Fruit fly (Drosophila melanogaster) whole organism, prepupa: Measurements from ENCODE around the gene Frmd5.

ENCODE experiments used
- Blimp-1 ChIP-seq: fragments of 200-800 bp; sonication (Bioruptor generic); optimal IDR thresholded peaks from 3 replicates; lab custom pipeline; 2017; ENCODE audit warnings: missing biosample characterization, missing genetic modification characterization, mild to moderate bottlenecking, moderate library complexity, missing genetic modification reagents
- CG10631 ChIP-seq: fragments of 200-800 bp; sonication (Bioruptor generic); optimal IDR thresholded peaks from 2 replicates; lab custom pipeline; 2016; ENCODE audit warnings: missing biosample characterization, missing genetic modification characterization
- CG10669 ChIP-seq: fragments of 200-800 bp; sonication (Bioruptor generic); optimal IDR thresholded peaks from 3 replicates; lab custom pipeline; 2018; ENCODE audit warnings: missing biosample characterization, mild to moderate bottlenecking, missing genetic modification characterization, moderate library complexity
- CG16779 ChIP-seq: fragments of 200-800 bp; sonication (Bioruptor generic); optimal IDR thresholded peaks from 3 replicates; lab custom pipeline; 2017; ENCODE audit warnings: missing biosample characterization, mild to moderate bottlenecking, missing genetic modification characterization
- CG3032 ChIP-seq: fragments of 200-800 bp; optimal IDR thresholded peaks from 2 replicates; lab custom pipeline; 2019; ENCODE audit warnings: missing biosample characterization, mild to moderate bottlenecking, missing genetic modification characterization, moderate library complexity
- CG31627 ChIP-seq: fragments of 200-800 bp; sonication (Bioruptor generic); optimal IDR thresholded peaks from 3 replicates; lab custom pipeline; 2016; ENCODE audit warnings: missing biosample characterization, missing genetic modification characterization
- CG34406 ChIP-seq: fragments of 200-800 bp; sonication (Bioruptor generic); optimal IDR thresholded peaks from 3 replicates; lab custom pipeline; 2016; ENCODE audit warnings: missing biosample characterization, missing genetic modification characterization
- CG3919 ChIP-seq: fragments of 200-800 bp; sonication (Bioruptor generic); optimal IDR thresholded peaks from 3 replicates; lab custom pipeline; 2016; ENCODE audit warnings: missing biosample characterization, missing genetic modification characterization
- CG6276 ChIP-seq: fragments of 200-800 bp; sonication (Bioruptor generic); optimal IDR thresholded peaks from 2 replicates; lab custom pipeline; 2017; ENCODE audit warnings: missing biosample characterization, mild to moderate bottlenecking, missing genetic modification characterization
- CG6792 ChIP-seq: fragments of 200-800 bp; sonication (Bioruptor generic); optimal IDR thresholded peaks from 3 replicates; lab custom pipeline; 2016; ENCODE audit warnings: missing biosample characterization, missing genetic modification characterization
- CG6854 ChIP-seq: fragments of 200-800 bp; sonication (Bioruptor generic); optimal IDR thresholded peaks from 2 replicates; lab custom pipeline; 2017; ENCODE audit warnings: missing biosample characterization, mild to moderate bottlenecking, missing genetic modification characterization
- CG7368 ChIP-seq: fragments of 200-800 bp; sonication (Bioruptor generic); optimal IDR thresholded peaks from 3 replicates; lab custom pipeline; 2016; ENCODE audit warnings: missing biosample characterization, missing genetic modification characterization
- CG8119 ChIP-seq: fragments of 200-800 bp; sonication (Bioruptor generic); IDR thresholded peaks from 3 replicates; pipeline ENCODE4 v1.3.6; 2022; ENCODE audit warnings: missing biosample characterization, missing genetic modification characterization
- CG8319 ChIP-seq: fragments of 200-800 bp; sonication (Bioruptor generic); optimal IDR thresholded peaks from 3 replicates; lab custom pipeline; 2016; ENCODE audit warnings: missing biosample characterization, missing genetic modification characterization
- CG9139 ChIP-seq: fragments of 200-800 bp; sonication (Bioruptor generic); optimal IDR thresholded peaks from 3 replicates; lab custom pipeline; 2017; ENCODE audit warnings: missing biosample characterization, mild to moderate bottlenecking, missing genetic modification characterization
- Eip75B ChIP-seq: fragments of 200-800 bp; sonication (Bioruptor generic); optimal IDR thresholded peaks from 3 replicates; lab custom pipeline; 2016; ENCODE audit warnings: missing biosample characterization, missing genetic modification characterization
- Eip78C ChIP-seq: fragments of 200-800 bp; sonication (Bioruptor generic); peaks from one replicate; lab custom pipeline; 2016; ENCODE audit warnings: missing biosample characterization, missing genetic modification characterization
- Ets21C ChIP-seq: fragments of 200-800 bp; sonication (Bioruptor generic); optimal IDR thresholded peaks from 3 replicates; lab custom pipeline; 2016; ENCODE audit warnings: missing biosample characterization, missing genetic modification characterization
- Ets96B ChIP-seq: fragments of 200-800 bp; optimal IDR thresholded peaks from 2 replicates; lab custom pipeline; 2019; ENCODE audit warnings: missing biosample characterization, mild to moderate bottlenecking, missing genetic modification characterization, moderate library complexity
- Gug ChIP-seq: fragments of 200-800 bp; sonication (Bioruptor generic); IDR thresholded peaks from 2 replicates; pipeline ENCODE4 v1.3.6; 2022; ENCODE audit warnings: missing biosample characterization, missing genetic modification characterization
- OdsH ChIP-seq: fragments of 200-800 bp; sonication (Bioruptor generic); optimal IDR thresholded peaks from 3 replicates; lab custom pipeline; 2016; ENCODE audit warnings: missing biosample characterization, missing genetic modification characterization
- Smox ChIP-seq: fragments of 200-800 bp; sonication (Bioruptor generic); optimal IDR thresholded peaks from 3 replicates; lab custom pipeline; 2016; ENCODE audit warnings: missing biosample characterization, missing genetic modification characterization
- Sox102F ChIP-seq: fragments of 200-800 bp; sonication (Bioruptor generic); optimal IDR thresholded peaks from 2 replicates; lab custom pipeline; 2016; ENCODE audit warnings: missing biosample characterization, mild to moderate bottlenecking, missing genetic modification characterization
- Sox14 ChIP-seq: fragments of 200-800 bp; sonication (Bioruptor generic); optimal IDR thresholded peaks from 3 replicates; lab custom pipeline; 2016; ENCODE audit warnings: missing biosample characterization, missing genetic modification characterization
- achi ChIP-seq: fragments of 200-800 bp; sonication (Bioruptor generic); optimal IDR thresholded peaks from 3 replicates; lab custom pipeline; 2016; ENCODE audit warnings: missing biosample characterization, missing genetic modification characterization
- dac ChIP-seq: fragments of 200-800 bp; sonication (Bioruptor generic); optimal IDR thresholded peaks from 2 replicates; lab custom pipeline; 2017; ENCODE audit warnings: missing biosample characterization, mild to moderate bottlenecking, missing genetic modification characterization
- esn ChIP-seq: fragments of 200-800 bp; sonication (Bioruptor generic); optimal IDR thresholded peaks from 2 replicates; lab custom pipeline; 2016; ENCODE audit warnings: missing biosample characterization, mild to moderate bottlenecking, missing genetic modification characterization, moderate library complexity
- net ChIP-seq: fragments of 200-800 bp; sonication (Bioruptor generic); optimal IDR thresholded peaks from 3 replicates; lab custom pipeline; 2016; ENCODE audit warnings: missing biosample characterization, missing genetic modification characterization
- pdm3 ChIP-seq: fragments of 200-800 bp; sonication (Bioruptor generic); optimal IDR thresholded peaks from 3 replicates; lab custom pipeline; 2016; ENCODE audit warnings: missing biosample characterization, missing genetic modification characterization
- ss ChIP-seq, 2 experiments: fragments of 200-800 bp; sonication (Bioruptor generic); optimal IDR thresholded peaks; 2 replicates in 1 of 2; 3 replicates in 1 of 2; lab custom pipeline; 2017 to 2018; ENCODE audit warnings: mild to moderate bottlenecking in 2 of 2, missing biosample characterization in 2 of 2, missing genetic modification characterization in 2 of 2, moderate library complexity in 1 of 2
- svp ChIP-seq: fragments of 200-800 bp; sonication (Bioruptor generic); peaks from one replicate; lab custom pipeline; 2016; ENCODE audit warnings: missing biosample characterization, missing genetic modification characterization
- topi ChIP-seq: fragments of 200-800 bp; sonication (Bioruptor generic); optimal IDR thresholded peaks from 3 replicates; lab custom pipeline; 2016; ENCODE audit warnings: missing biosample characterization, missing genetic modification characterization
- vri ChIP-seq: fragments of 200-800 bp; sonication (Bioruptor generic); optimal IDR thresholded peaks from 3 replicates; lab custom pipeline; 2016; ENCODE audit warnings: missing biosample characterization, mild to moderate bottlenecking, missing genetic modification characterization

The Frmd5 gene

DNA sequence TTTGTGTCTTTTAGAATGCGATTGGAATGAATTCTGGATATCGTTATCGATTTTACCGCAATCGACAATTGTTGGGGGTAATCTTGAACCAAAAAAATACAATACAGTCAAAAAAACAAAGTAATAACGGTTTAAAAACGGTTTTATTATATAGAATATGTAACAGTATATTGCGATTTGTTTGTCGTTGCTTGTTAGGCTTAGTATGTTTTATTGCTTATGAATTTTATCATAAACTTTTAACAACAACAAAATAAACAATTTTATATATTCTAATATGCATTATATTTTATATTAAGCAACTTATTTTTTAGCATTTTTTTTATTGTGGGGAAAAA is 44.5 kb upstream of the Frmd5 start, which contains the start of gene CYLD (continued):
- peak; percentile 67 for TF ChIP-seq Ets96B (tag; lab: Kevin White, UChicago)
- TF ChIP-seq CG6792 (GFP tag; lab: Kevin White, UChicago) = peak; percentile 51
- no peak for TF ChIP-seq net (GFP tag; lab: Kevin White, UChicago)
- TF ChIP-seq CG31627 = peak; percentile 39
- TF ChIP-seq CG10669 = peak; percentile 25
- TF ChIP-seq CG3919 (GFP tag; lab: Kevin White, UChicago) = no peak
- peak; percentile 75 for TF ChIP-seq achi (GFP tag; lab: Kevin White, UChicago)
- peak; percentile 50 for TF ChIP-seq Eip75B (GFP tag; lab: Kevin White, UChicago)
- TF ChIP-seq CG3032 (tag; lab: Kevin White, UChicago) = peak; percentile 70
- no peak for TF ChIP-seq CG9139 (GFP tag; lab: Kevin White, UChicago)
- TF ChIP-seq OdsH (GFP tag; lab: Kevin White, UChicago) = peak; percentile 74
- TF ChIP-seq CG10631 (GFP tag; lab: Kevin White, UChicago) = peak; percentile 62

DNA sequence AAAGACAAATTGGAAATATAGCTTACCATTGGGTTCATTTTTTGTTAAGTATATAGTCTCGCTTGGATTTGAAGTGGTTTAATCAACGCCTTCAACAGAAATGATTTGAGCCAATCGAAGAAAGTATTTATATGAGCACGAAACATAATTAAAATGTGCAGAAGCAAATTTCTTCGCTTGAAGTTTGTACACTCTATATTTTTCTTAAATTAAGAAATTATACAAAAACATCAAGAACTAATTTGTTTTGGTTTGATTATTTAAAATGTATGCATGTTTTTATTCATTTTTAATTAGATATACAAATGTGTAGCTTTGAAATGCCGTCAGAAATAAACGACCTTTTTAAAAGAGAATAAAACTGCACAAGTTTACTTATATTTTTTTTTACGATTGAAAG is 42.3 kb upstream of the Frmd5 start, which contains the start of gene CG13138:
Gene CG13138 (minus strand): TSS at position 101 of the 400 bp plus-strand sequence.
- no peak for TF ChIP-seq Blimp-1 (GFP tag; lab: Kevin White, UChicago)
- peak; percentile 42 for TF ChIP-seq Eip78C (GFP tag; lab: Kevin White, UChicago)

- TF ChIP-seq Gug (no peak), dac (GFP tag; lab: Kevin White, UChicago) (no peak), Ets21C (no peak), svp (GFP tag; lab: Kevin White, UChicago) (no peak), CG6854 (no peak), CG6792 (GFP tag; lab: Kevin White, UChicago) (no peak), CG31627 (peak; percentile 2), topi (no peak), CG8119 (GFP tag; lab: Robert Waterston, UW) (no peak), Sox102F (GFP tag; lab: Kevin White, UChicago) (no peak), Eip78C (GFP tag; lab: Kevin White, UChicago) (peak; percentile 45), ss (GFP tag; optimal IDR thresholded peaks at IDR 0.05; lab: Kevin White, UChicago) (no peak), CG8319 (GFP tag; lab: Kevin White, UChicago) (no peak), CG34406 (GFP tag; lab: Kevin White, UChicago) (no peak), CG10669 (no peak), CG6276 (no peak), CG3919 (GFP tag; lab: Kevin White, UChicago) (no peak), Sox14 (peak; percentile 34), vri (GFP tag; lab: Kevin White, UChicago) (no peak), net (GFP tag; lab: Kevin White, UChicago) (no peak), CG16779 (tag; lab: Kevin White, UChicago) (no peak), esn (GFP tag; lab: Kevin White, UChicago) (peak; percentile 30), achi (GFP tag; lab: Kevin White, UChicago) (no peak), CG7368 (GFP tag; lab: Kevin White, UChicago) (no peak), Smox (GFP tag; lab: Kevin White, UChicago) (no peak)
Measured at dm6 chr2L:10303786-10304185, 40.5 kb upstream of the Frmd5 start, which contains the start of gene nmd. TSS of gene nmd (minus strand) at chr2L:10303947.

- no peak for TF ChIP-seq pdm3 (GFP tag; lab: Kevin White, UChicago)
- peak; percentile 39 for TF ChIP-seq Eip78C (GFP tag; lab: Kevin White, UChicago)
Measured at dm6 chr2L:10305538-10306147, 38.6 kb upstream of the Frmd5 start.
